Worm (Caenorhabditis elegans) whole organism, L3 larva: ENCODE data around the gene B0244.15.
A peak's percentile ranks its signal among the peaks of the same experiment; 100 is the strongest.

Experiments used
- R02D3.7 ChIP-seq: fragments of 150-350 bp; optimal IDR thresholded peaks from 2 replicates; lab custom pipeline; 2014; ENCODE audit warnings: missing biosample characterization, missing genetic modification characterization
- ZK546.5 ChIP-seq: sonication (generic microtip); optimal IDR thresholded peaks from 2 replicates; lab custom pipeline; 2017; ENCODE audit warnings: missing biosample characterization, missing genetic modification characterization
- ama-1 ChIP-seq: fragments of 150-350 bp; optimal IDR thresholded peaks from 2 replicates; lab custom pipeline; 2018
- ceh-16 ChIP-seq: sonication (generic microtip); optimal IDR thresholded peaks from 2 replicates; lab custom pipeline; 2017; ENCODE audit warnings: missing biosample characterization, missing genetic modification characterization
- ceh-28 ChIP-seq: fragments of 150-350 bp; optimal IDR thresholded peaks from 2 replicates; lab custom pipeline; 2014; ENCODE audit warnings: missing biosample characterization, missing genetic modification reagents, missing genetic modification characterization
- ceh-82 ChIP-seq: fragments of 150-350 bp; optimal IDR thresholded peaks from 2 replicates; lab custom pipeline; 2014; ENCODE audit warnings: missing biosample characterization, missing genetic modification characterization
- ceh-9 ChIP-seq: sonication (generic microtip); optimal IDR thresholded peaks from 2 replicates; lab custom pipeline; 2018; ENCODE audit warnings: missing biosample characterization, missing genetic modification characterization
- egl-27 ChIP-seq: sonication (generic microtip); optimal IDR thresholded peaks from 4 replicates; lab custom pipeline; 2017; ENCODE audit warnings: missing biosample characterization, missing genetic modification reagents, missing genetic modification characterization
- egl-5 ChIP-seq: fragments of 150-350 bp; optimal IDR thresholded peaks from 2 replicates; lab custom pipeline; 2017; ENCODE audit warnings: missing biosample characterization, missing genetic modification reagents, missing genetic modification characterization, inconsistent platforms
- elt-1 ChIP-seq: fragments of 150-350 bp; optimal IDR thresholded peaks from 2 replicates; lab custom pipeline; 2014; ENCODE audit warnings: missing biosample characterization, missing genetic modification characterization
- elt-2 ChIP-seq: sonication (generic microtip); optimal IDR thresholded peaks from 2 replicates; lab custom pipeline; 2016; ENCODE audit warnings: missing genetic modification reagents, mild to moderate bottlenecking, missing genetic modification characterization, missing compliant biosample characterization
- elt-3 ChIP-seq, 3 experiments: fragments of 150-350 bp in 1 of 3; sonication (generic microtip) in 2 of 3; optimal IDR thresholded peaks; 2 replicates in 2 of 3; 4 replicates in 1 of 3; lab custom pipeline; 2014 to 2017; ENCODE audit warnings: missing biosample characterization in 3 of 3, missing genetic modification characterization in 3 of 3
- eor-1 ChIP-seq, 2 experiments: fragments of 150-350 bp; optimal IDR thresholded peaks; 2 replicates each; lab custom pipeline; 2014 to 2018; ENCODE audit warnings: missing biosample characterization in 2 of 2, missing genetic modification characterization in 2 of 2
- fkh-2 ChIP-seq: fragments of 150-350 bp; optimal IDR thresholded peaks from 2 replicates; lab custom pipeline; 2014; ENCODE audit warnings: missing biosample characterization, missing genetic modification reagents, missing genetic modification characterization
- fos-1 ChIP-seq: fragments of 150-350 bp; optimal IDR thresholded peaks from 2 replicates; lab custom pipeline; 2014; ENCODE audit warnings: missing biosample characterization, missing genetic modification characterization
- hmg-11 ChIP-seq: sonication (generic microtip); optimal IDR thresholded peaks from 2 replicates; lab custom pipeline; 2016; ENCODE audit warnings: missing genetic modification characterization, missing compliant biosample characterization
- jun-1 ChIP-seq: fragments of 150-350 bp; optimal IDR thresholded peaks from 2 replicates; lab custom pipeline; 2014; ENCODE audit warnings: missing biosample characterization, missing genetic modification reagents, missing genetic modification characterization
- lin-15B ChIP-seq: fragments of 150-350 bp; optimal IDR thresholded peaks from 2 replicates; lab custom pipeline; 2014; ENCODE audit warnings: missing biosample characterization, missing genetic modification characterization
- lsy-12 ChIP-seq: sonication (generic microtip); optimal IDR thresholded peaks from 2 replicates; lab custom pipeline; 2016; ENCODE audit warnings: mild to moderate bottlenecking, missing genetic modification characterization, missing compliant biosample characterization
- mml-1 ChIP-seq: fragments of 150-350 bp; sonication (generic microtip); optimal IDR thresholded peaks from 3 replicates; lab custom pipeline; 2014; ENCODE audit warnings: missing biosample characterization, missing genetic modification characterization
- nfya-1 ChIP-seq: sonication (generic microtip); optimal IDR thresholded peaks from 2 replicates; lab custom pipeline; 2017; ENCODE audit warnings: missing genetic modification characterization, mild to moderate bottlenecking, missing compliant biosample characterization, antibody characterized with exemption, moderate library complexity; ENCODE audit not compliant: insufficient read depth
- nhr-11 ChIP-seq: fragments of 150-350 bp; optimal IDR thresholded peaks from 2 replicates; lab custom pipeline; 2014; ENCODE audit warnings: missing biosample characterization, missing genetic modification characterization
- nhr-12 ChIP-seq: fragments of 150-350 bp; optimal IDR thresholded peaks from 2 replicates; lab custom pipeline; 2014; ENCODE audit warnings: missing biosample characterization, missing genetic modification characterization
- nhr-23 ChIP-seq: fragments of 150-350 bp; optimal IDR thresholded peaks from 2 replicates; lab custom pipeline; 2014; ENCODE audit warnings: missing biosample characterization, missing genetic modification reagents, missing genetic modification characterization
- nhr-237 ChIP-seq: fragments of 150-350 bp; optimal IDR thresholded peaks from 2 replicates; lab custom pipeline; 2014; ENCODE audit warnings: missing biosample characterization, missing genetic modification characterization
- nhr-25 ChIP-seq: sonication (generic microtip); optimal IDR thresholded peaks from 2 replicates; lab custom pipeline; 2017; ENCODE audit warnings: missing biosample characterization, missing genetic modification characterization
- nhr-28 ChIP-seq: fragments of 150-350 bp; optimal IDR thresholded peaks from 2 replicates; lab custom pipeline; 2014; ENCODE audit warnings: missing biosample characterization, missing genetic modification characterization
- nhr-67 ChIP-seq: fragments of 150-350 bp; optimal IDR thresholded peaks from 2 replicates; lab custom pipeline; 2014; ENCODE audit warnings: missing biosample characterization, missing genetic modification characterization
- nhr-77 ChIP-seq: fragments of 150-350 bp; optimal IDR thresholded peaks from 2 replicates; lab custom pipeline; 2014; ENCODE audit warnings: missing biosample characterization, missing genetic modification characterization
- pqm-1 ChIP-seq: fragments of 150-350 bp; optimal IDR thresholded peaks from 2 replicates; lab custom pipeline; 2017; ENCODE audit warnings: missing biosample characterization, missing genetic modification characterization, inconsistent platforms
- sea-2 ChIP-seq: fragments of 150-350 bp; sonication (generic microtip); optimal IDR thresholded peaks from 4 replicates; lab custom pipeline; 2014; ENCODE audit warnings: missing biosample characterization, missing genetic modification reagents, missing genetic modification characterization
- tbx-2 ChIP-seq: sonication (generic microtip); optimal IDR thresholded peaks from 2 replicates; lab custom pipeline; 2016; ENCODE audit warnings: mild to moderate bottlenecking, missing genetic modification characterization, missing compliant biosample characterization
- unc-39 ChIP-seq: sonication (generic microtip); optimal IDR thresholded peaks from 4 replicates; lab custom pipeline; 2017; ENCODE audit warnings: missing biosample characterization, missing genetic modification characterization
- unc-62 ChIP-seq: fragments of 150-350 bp; sonication (generic microtip); optimal IDR thresholded peaks from 4 replicates; lab custom pipeline; 2014; ENCODE audit warnings: missing biosample characterization, missing genetic modification reagents, missing genetic modification characterization
- zag-1 ChIP-seq: fragments of 150-350 bp; optimal IDR thresholded peaks from 2 replicates; lab custom pipeline; 2014; ENCODE audit warnings: missing biosample characterization, missing genetic modification characterization
- ztf-4 ChIP-seq: fragments of 150-350 bp; optimal IDR thresholded peaks from 2 replicates; lab custom pipeline; 2014; ENCODE audit warnings: missing biosample characterization, missing genetic modification characterization

Gene B0244.15

DNA sequence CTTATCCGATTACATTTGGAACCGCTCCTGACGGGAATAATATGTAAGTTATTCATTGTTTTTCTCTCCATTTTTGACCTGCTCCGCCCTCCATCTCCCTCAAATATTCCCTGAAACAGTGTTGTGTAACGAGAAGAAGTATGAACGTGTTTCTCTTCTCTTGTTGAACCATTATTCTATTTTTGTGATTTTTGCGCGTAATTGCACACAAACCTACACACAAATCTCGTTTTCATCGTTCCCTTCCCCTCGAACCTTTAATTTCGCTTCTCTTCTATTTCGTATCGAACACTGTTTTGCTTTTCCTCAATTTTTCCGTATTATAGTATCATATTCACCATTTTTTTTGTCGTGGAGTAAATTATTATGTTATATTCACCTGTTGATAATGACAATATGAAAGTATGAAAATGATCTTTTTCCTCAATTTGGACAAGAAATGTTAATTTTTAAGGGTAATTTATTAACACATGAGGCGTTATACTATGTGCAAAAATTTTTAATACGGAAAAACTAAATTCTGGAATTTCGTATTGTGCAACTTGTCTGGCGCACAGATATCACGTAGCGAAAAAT is 25.9 kb upstream of the B0244.15 start:
- TF ChIP-seq ama-1 (lab: Kevin White, UChicago) (peak; percentile 77), mml-1 (tag; lab: Kevin White, UChicago) (no peak), elt-2 (peak; percentile 3), lsy-12 (peak; percentile 18), nhr-77 (tag; lab: Kevin White, UChicago) (no peak), nhr-67 (tag; lab: Kevin White, UChicago) (no peak)

- TF ChIP-seq elt-3 (tag; optimal IDR thresholded peaks at IDR 0.05; lab: Kevin White, UChicago) (no peak), ceh-28 (tag; lab: Kevin White, UChicago) (no peak), nhr-28 (tag; lab: Kevin White, UChicago) (no peak), egl-5 (tag; lab: Kevin White, UChicago) (no peak), hmg-11 (tag; lab: Kevin White, UChicago) (no peak), pqm-1 (tag; lab: Kevin White, UChicago) (no peak), lin-15B (tag; lab: Kevin White, UChicago) (no peak), egl-27 (no peak), mml-1 (tag; lab: Kevin White, UChicago) (no peak), lsy-12 (no peak), tbx-2 (tag; lab: Kevin White, UChicago) (no peak), nhr-77 (tag; lab: Kevin White, UChicago) (no peak), nhr-23 (tag; lab: Kevin White, UChicago) (no peak), unc-39 (no peak), fos-1 (tag; lab: Kevin White, UChicago) (no peak), ZK546.5 (tag; lab: Kevin White, UChicago) (no peak), eor-1 (tag; optimal IDR thresholded peaks at IDR 0.05; lab: Kevin White, UChicago) (no peak), nfya-1 (tag; lab: Kevin White, UChicago) (no peak), jun-1 (no peak), nhr-12 (tag; lab: Kevin White, UChicago) (no peak)
These were observed 24.8 kb upstream of the B0244.15 start for ce11 chrIII:5718385-5718784.

DNA sequence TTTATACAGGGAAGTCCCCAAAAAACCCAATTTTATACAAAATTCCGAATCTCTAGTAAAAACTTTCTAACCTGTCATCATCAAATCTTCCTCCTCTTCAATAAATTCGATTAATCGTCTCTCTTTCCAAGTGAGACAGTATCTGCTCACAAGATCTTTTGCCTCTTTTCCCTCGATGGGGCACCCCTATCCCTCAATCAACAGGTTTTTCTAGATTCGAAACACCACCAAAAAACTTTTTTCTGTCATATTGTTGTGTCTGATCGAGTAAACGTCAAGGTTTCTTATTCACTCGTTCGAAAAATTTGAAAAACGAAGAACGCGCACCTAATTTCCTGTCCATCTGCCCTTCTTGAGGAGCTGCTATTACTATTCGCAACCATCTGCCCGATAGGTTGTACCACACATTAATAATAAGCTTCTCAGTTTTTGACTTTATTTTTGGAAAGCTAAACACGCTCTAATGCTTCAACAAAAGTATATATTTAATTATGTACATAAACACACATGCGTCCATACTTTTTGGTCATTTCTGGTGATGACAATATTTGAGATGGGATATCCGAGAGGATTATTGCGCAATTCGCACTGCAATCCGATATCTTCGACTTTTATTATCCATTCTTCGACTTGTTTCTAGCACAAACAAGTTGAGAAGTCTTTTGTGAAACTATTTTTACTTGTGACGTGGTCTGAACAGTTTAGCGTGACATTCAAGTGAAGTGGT is 23.9 kb upstream of the B0244.15 start:
- TF ChIP-seq elt-1: peak; percentile 48
- TF ChIP-seq nhr-28 (tag; lab: Kevin White, UChicago): no peak
- no peak for TF ChIP-seq pqm-1 (tag; lab: Kevin White, UChicago)
- TF ChIP-seq eor-1 (tag; optimal IDR thresholded peaks at IDR 0.05; lab: Kevin White, UChicago): no peak
- TF ChIP-seq nhr-25 (tag; lab: Kevin White, UChicago): peak; percentile 7
- TF ChIP-seq nhr-237 (tag; lab: Kevin White, UChicago): no peak
- no peak for TF ChIP-seq zag-1 (tag; lab: Kevin White, UChicago)

DNA sequence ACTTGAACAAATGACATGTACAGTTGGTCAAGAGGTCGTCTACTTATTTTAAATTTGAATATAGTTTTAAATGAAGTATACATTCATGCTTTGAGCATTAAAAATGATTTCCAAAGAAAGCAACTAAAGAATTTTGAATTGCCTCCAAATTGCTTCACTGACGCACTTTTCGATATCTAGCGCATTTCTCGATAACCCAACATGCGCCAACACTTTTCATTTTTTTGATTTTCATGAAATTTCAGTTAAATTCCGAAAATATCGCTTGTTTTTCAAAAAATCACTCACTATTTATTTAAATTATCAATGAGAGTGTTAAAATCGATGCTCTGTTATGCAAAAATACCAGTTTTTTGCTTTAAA is 23.4 kb upstream of the B0244.15 start:
- TF ChIP-seq tbx-2 (tag; lab: Kevin White, UChicago) (no peak), nhr-25 (tag; lab: Kevin White, UChicago) (no peak), ztf-4 (tag; lab: Kevin White, UChicago) (no peak), ceh-16 (tag; lab: Kevin White, UChicago) (no peak), lin-15B (tag; lab: Kevin White, UChicago) (peak; percentile 21)

DNA sequence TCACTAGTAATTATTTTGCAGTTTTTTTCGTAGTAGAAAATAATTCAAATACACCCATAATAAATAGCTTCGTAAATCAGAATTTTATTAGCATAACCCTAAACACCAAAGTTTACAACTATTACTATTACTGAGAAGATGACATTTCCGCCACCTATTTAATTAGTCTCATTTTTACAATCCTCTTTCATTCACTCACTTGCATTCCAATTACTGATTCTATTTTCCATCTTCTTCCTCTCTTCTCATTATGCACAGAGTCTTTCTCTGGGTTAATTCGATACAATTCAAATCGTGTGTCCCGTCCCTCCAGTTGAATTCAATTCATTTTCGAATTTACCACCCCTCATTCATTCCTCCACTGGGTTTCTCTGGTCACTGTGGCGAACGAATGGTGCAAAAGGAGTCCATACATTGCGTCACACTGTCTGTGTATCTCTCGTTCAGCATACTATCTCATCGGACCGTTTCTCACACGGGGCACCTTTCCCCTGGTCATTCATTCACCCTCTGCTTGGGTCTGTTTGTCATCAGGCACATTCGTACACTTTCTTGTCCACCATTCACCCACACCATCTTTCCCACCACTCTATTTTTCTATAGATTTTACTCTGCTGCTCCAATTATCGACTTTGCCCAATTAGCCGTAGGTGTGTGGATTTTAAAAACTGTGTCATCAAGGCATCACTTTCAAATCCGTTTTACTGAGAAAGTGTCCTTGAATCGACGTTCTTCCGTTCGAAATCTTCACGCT is 22.7 kb upstream of the B0244.15 start:
- TF ChIP-seq unc-39: no peak
- TF ChIP-seq R02D3.7 (tag; lab: Kevin White, UChicago): no peak
- TF ChIP-seq fkh-2 (tag; lab: Kevin White, UChicago): no peak
- TF ChIP-seq ceh-9 (tag; lab: Kevin White, UChicago): no peak
- no peak for TF ChIP-seq nhr-23 (tag; lab: Kevin White, UChicago)
- no peak for TF ChIP-seq ceh-82 (tag; lab: Kevin White, UChicago)
- no peak for TF ChIP-seq lin-15B (tag; lab: Kevin White, UChicago)
- no peak for TF ChIP-seq nhr-11 (tag; lab: Kevin White, UChicago)
- no peak for TF ChIP-seq hmg-11 (tag; lab: Kevin White, UChicago)
- no peak for TF ChIP-seq mml-1 (tag; lab: Kevin White, UChicago)
- no peak for TF ChIP-seq tbx-2 (tag; lab: Kevin White, UChicago)
- TF ChIP-seq egl-27: no peak
- TF ChIP-seq nhr-25 (tag; lab: Kevin White, UChicago): no peak
- TF ChIP-seq unc-62: no peak
- TF ChIP-seq sea-2 (GFP tag; lab: Kevin White, UChicago): no peak
- TF ChIP-seq nhr-67 (tag; lab: Kevin White, UChicago): no peak
